Fruit fly (Drosophila melanogaster) whole organism, embryonic: ENCODE data around the gene CG17349.
A peak's percentile ranks its signal among the peaks of the same experiment; 100 is the strongest.

ENCODE experiments used
- Aef1 ChIP-seq: fragments of 200-800 bp; sonication (Bioruptor generic); IDR thresholded peaks from 3 replicates; pipeline ENCODE4 v1.3.6; 2022; ENCODE audit warnings: missing biosample characterization, missing genetic modification characterization
- CG1024 ChIP-seq: fragments of 200-800 bp; sonication (Bioruptor generic); IDR thresholded peaks from 2 replicates; pipeline ENCODE4 v1.3.6; 2022; ENCODE audit warnings: missing biosample characterization, missing genetic modification characterization
- CG10462 ChIP-seq: fragments of 200-800 bp; sonication (Bioruptor generic); optimal IDR thresholded peaks from 2 replicates; lab custom pipeline; 2016; ENCODE audit warnings: missing biosample characterization, missing genetic modification characterization
- CG12236 ChIP-seq: fragments of 200-800 bp; sonication (Bioruptor generic); optimal IDR thresholded peaks from 2 replicates; lab custom pipeline; 2016; ENCODE audit warnings: missing biosample characterization, missing genetic modification characterization
- CG12942 ChIP-seq: fragments of 200-800 bp; sonication (Bioruptor generic); optimal IDR thresholded peaks from 3 replicates; lab custom pipeline; 2016; ENCODE audit warnings: missing biosample characterization, missing genetic modification characterization
- CG14710 ChIP-seq: fragments of 200-800 bp; sonication (Bioruptor generic); optimal IDR thresholded peaks from 3 replicates; lab custom pipeline; 2019; ENCODE audit warnings: missing biosample characterization, mild to moderate bottlenecking, missing genetic modification characterization, moderate library complexity
- CG17186 ChIP-seq: fragments of 200-800 bp; sonication (Bioruptor generic); optimal IDR thresholded peaks from 3 replicates; lab custom pipeline; 2017; ENCODE audit warnings: missing biosample characterization, missing genetic modification reagents, missing genetic modification characterization
- CG17361 ChIP-seq: fragments of 200-800 bp; sonication (Bioruptor generic); IDR thresholded peaks from 3 replicates; pipeline ENCODE4 v1.3.6; 2022; ENCODE audit warnings: missing biosample characterization, missing genetic modification characterization
- CG18262 ChIP-seq: fragments of 200-800 bp; optimal IDR thresholded peaks from 3 replicates; lab custom pipeline; 2019; ENCODE audit warnings: missing biosample characterization, mild to moderate bottlenecking, missing genetic modification characterization, moderate library complexity
- CG18619 ChIP-seq: fragments of 200-800 bp; sonication (Bioruptor generic); optimal IDR thresholded peaks from 3 replicates; lab custom pipeline; 2017; ENCODE audit warnings: missing biosample characterization, mild to moderate bottlenecking, missing genetic modification characterization
- CG2678 ChIP-seq: fragments of 200-800 bp; sonication (Bioruptor generic); optimal IDR thresholded peaks from 3 replicates; lab custom pipeline; 2019; ENCODE audit warnings: missing biosample characterization, mild to moderate bottlenecking, missing genetic modification characterization, moderate library complexity
- CG30020 ChIP-seq: fragments of 200-800 bp; optimal IDR thresholded peaks from 2 replicates; lab custom pipeline; 2019; ENCODE audit warnings: missing biosample characterization, mild to moderate bottlenecking, missing genetic modification characterization, moderate library complexity
- CG32767 ChIP-seq: fragments of 200-800 bp; sonication (Bioruptor generic); IDR thresholded peaks from 2 replicates; pipeline ENCODE4 v1.3.6; 2022; ENCODE audit warnings: missing biosample characterization, missing genetic modification characterization
- CG33557 ChIP-seq: fragments of 200-800 bp; sonication (Bioruptor generic); optimal IDR thresholded peaks from 2 replicates; lab custom pipeline; 2019; ENCODE audit warnings: missing biosample characterization, mild to moderate bottlenecking, missing genetic modification characterization, moderate library complexity
- CG34422 ChIP-seq: fragments of 200-800 bp; sonication (Bioruptor generic); IDR thresholded peaks from 3 replicates; pipeline ENCODE4 v1.3.6; 2022; ENCODE audit warnings: missing biosample characterization, missing genetic modification characterization
- CG6683 ChIP-seq: fragments of 200-800 bp; sonication (Bioruptor generic); optimal IDR thresholded peaks from 2 replicates; lab custom pipeline; 2017; ENCODE audit warnings: missing biosample characterization, mild to moderate bottlenecking, missing genetic modification characterization, missing genetic modification reagents
- CG8359 ChIP-seq: fragments of 200-800 bp; sonication (Bioruptor generic); optimal IDR thresholded peaks from 2 replicates; lab custom pipeline; 2017; ENCODE audit warnings: missing biosample characterization, mild to moderate bottlenecking, missing genetic modification characterization, borderline replicate concordance
- CG9609 ChIP-seq: fragments of 200-800 bp; sonication (Bioruptor generic); optimal IDR thresholded peaks from 3 replicates; lab custom pipeline; 2016; ENCODE audit warnings: missing biosample characterization, missing genetic modification characterization
- CG9727 ChIP-seq: fragments of 200-800 bp; sonication (Bioruptor generic); optimal IDR thresholded peaks from 3 replicates; lab custom pipeline; 2017; ENCODE audit warnings: missing biosample characterization, mild to moderate bottlenecking, missing genetic modification characterization
- CG9817 ChIP-seq: fragments of 200-800 bp; sonication (Bioruptor generic); optimal IDR thresholded peaks from 2 replicates; lab custom pipeline; 2018; ENCODE audit warnings: missing biosample characterization, mild to moderate bottlenecking, missing genetic modification characterization, moderate library complexity
- D ChIP-seq, 2 experiments: fragments of 200-800 bp in 1 of 2; fragments of >200 bp in 1 of 2; sonication (Bioruptor generic) in 1 of 2; optimal IDR thresholded peaks; 2 replicates in 1 of 2; 3 replicates in 1 of 2; lab custom pipeline; 2017; ENCODE audit warnings: mild to moderate bottlenecking in 1 of 2, missing biosample characterization in 1 of 2, missing genetic modification characterization in 1 of 2, missing genetic modification reagents in 1 of 2
- D19A ChIP-seq: fragments of 200-800 bp; optimal IDR thresholded peaks from 3 replicates; lab custom pipeline; 2019; ENCODE audit warnings: missing biosample characterization, mild to moderate bottlenecking, missing genetic modification characterization, moderate library complexity
- Dip3 ChIP-seq: fragments of 200-800 bp; sonication (Bioruptor generic); optimal IDR thresholded peaks from 3 replicates; lab custom pipeline; 2016; ENCODE audit warnings: missing biosample characterization, missing genetic modification characterization
- Dp ChIP-seq: fragments of 200-800 bp; sonication (Bioruptor generic); optimal IDR thresholded peaks from 2 replicates; lab custom pipeline; 2018; ENCODE audit warnings: missing biosample characterization, mild to moderate bottlenecking, missing genetic modification characterization, moderate library complexity
- Elba2 ChIP-seq: fragments of 200-800 bp; sonication (Bioruptor generic); optimal IDR thresholded peaks from 3 replicates; lab custom pipeline; 2016; ENCODE audit warnings: missing biosample characterization, missing genetic modification characterization
- HLHmδ ChIP-seq: fragments of 200-800 bp; sonication (Bioruptor generic); optimal IDR thresholded peaks from 2 replicates; lab custom pipeline; 2018; ENCODE audit warnings: missing biosample characterization, mild to moderate bottlenecking, missing genetic modification characterization, moderate library complexity
- Lhr ChIP-seq: fragments of 200-800 bp; sonication (Bioruptor generic); optimal IDR thresholded peaks from 3 replicates; lab custom pipeline; 2017; ENCODE audit warnings: mild to moderate bottlenecking, missing biosample characterization, missing genetic modification reagents, missing genetic modification characterization
- Oli ChIP-seq: fragments of 200-800 bp; sonication (Bioruptor generic); optimal IDR thresholded peaks from 2 replicates; lab custom pipeline; 2018; ENCODE audit warnings: missing biosample characterization, mild to moderate bottlenecking, missing genetic modification characterization, moderate library complexity
- Poxn ChIP-seq: fragments of 200-800 bp; sonication (Bioruptor generic); IDR thresholded peaks from 2 replicates; pipeline ENCODE4 v1.3.6; 2022; ENCODE audit warnings: missing biosample characterization, missing genetic modification characterization
- Xrp1 ChIP-seq: fragments of 200-800 bp; sonication (Bioruptor generic); IDR thresholded peaks from 2 replicates; pipeline ENCODE4 v1.3.6; 2022; ENCODE audit warnings: missing biosample characterization, missing genetic modification characterization
- YL-1 ChIP-seq: fragments of 200-800 bp; sonication (Bioruptor generic); optimal IDR thresholded peaks from 3 replicates; lab custom pipeline; 2017; ENCODE audit warnings: missing biosample characterization, mild to moderate bottlenecking, missing genetic modification characterization
- abd-A ChIP-seq: fragments of 200-800 bp; sonication (Bioruptor generic); optimal IDR thresholded peaks from 3 replicates; lab custom pipeline; 2019; ENCODE audit warnings: missing biosample characterization, mild to moderate bottlenecking, missing genetic modification characterization, moderate library complexity
- ac ChIP-seq: fragments of 200-800 bp; sonication (Bioruptor generic); optimal IDR thresholded peaks from 3 replicates; lab custom pipeline; 2017; ENCODE audit warnings: missing biosample characterization, mild to moderate bottlenecking, missing genetic modification characterization
- bigmax ChIP-seq: fragments of 200-800 bp; sonication (Bioruptor generic); optimal IDR thresholded peaks from 2 replicates; lab custom pipeline; 2018; ENCODE audit warnings: missing biosample characterization, mild to moderate bottlenecking, missing genetic modification characterization
- da ChIP-seq: fragments of 200-800 bp; sonication (Bioruptor generic); optimal IDR thresholded peaks from 2 replicates; lab custom pipeline; 2016; ENCODE audit warnings: missing biosample characterization, missing genetic modification characterization
- dmrt99B ChIP-seq: fragments of 200-800 bp; sonication (Bioruptor generic); optimal IDR thresholded peaks from 2 replicates; lab custom pipeline; 2018; ENCODE audit warnings: missing biosample characterization, mild to moderate bottlenecking, missing genetic modification characterization, moderate library complexity
- ems ChIP-seq: fragments of 200-800 bp; sonication (Bioruptor generic); optimal IDR thresholded peaks from 3 replicates; lab custom pipeline; 2016; ENCODE audit warnings: missing biosample characterization, missing genetic modification characterization
- fd64A ChIP-seq: fragments of 200-800 bp; sonication (Bioruptor generic); optimal IDR thresholded peaks from 3 replicates; lab custom pipeline; 2018; ENCODE audit warnings: missing biosample characterization, mild to moderate bottlenecking, missing genetic modification characterization
- fu2 ChIP-seq: fragments of 200-800 bp; sonication (Bioruptor generic); optimal IDR thresholded peaks from 2 replicates; lab custom pipeline; 2016; ENCODE audit warnings: missing biosample characterization, missing genetic modification characterization
- gce ChIP-seq: fragments of 200-800 bp; sonication (Bioruptor generic); IDR thresholded peaks from 3 replicates; pipeline ENCODE4 v1.3.6; 2022; ENCODE audit warnings: missing biosample characterization, missing genetic modification characterization
- hbn ChIP-seq: fragments of 200-800 bp; sonication (Bioruptor generic); IDR thresholded peaks from 2 replicates; pipeline ENCODE4 v1.3.6; 2022; ENCODE audit warnings: missing biosample characterization, missing genetic modification characterization; ENCODE audit not compliant: partially characterized antibody
- lmd ChIP-seq: fragments of 200-800 bp; sonication (Bioruptor generic); IDR thresholded peaks from 2 replicates; pipeline ENCODE4 v1.3.6; 2022; ENCODE audit warnings: missing biosample characterization, missing genetic modification characterization
- nom ChIP-seq: fragments of 200-800 bp; sonication (Bioruptor generic); optimal IDR thresholded peaks from 2 replicates; lab custom pipeline; 2017; ENCODE audit warnings: missing biosample characterization, missing genetic modification characterization, mild to moderate bottlenecking, moderate library complexity, missing genetic modification reagents
- pan ChIP-seq, 4 experiments: fragments of >200 bp in 3 of 4; fragments of 200-800 bp in 1 of 4; sonication (Bioruptor generic) in 1 of 4; optimal IDR thresholded peaks in 3 of 4; IDR thresholded peaks in 1 of 4; 2 replicates each; pipeline versions ENCODE4 v1.3.6 to Lab custom; 2017 to 2022; ENCODE audit warnings: missing biosample characterization in 2 of 4, missing genetic modification characterization in 2 of 4, mixed read lengths in 1 of 4
- phol ChIP-seq: fragments of 200-800 bp; sonication (Bioruptor generic); optimal IDR thresholded peaks from 3 replicates; lab custom pipeline; 2018; ENCODE audit warnings: missing biosample characterization, mild to moderate bottlenecking, missing genetic modification characterization, moderate library complexity
- ranshi ChIP-seq: fragments of 200-800 bp; sonication (Bioruptor generic); IDR thresholded peaks from 2 replicates; pipeline ENCODE4 v1.3.6; 2022; ENCODE audit warnings: missing biosample characterization, missing genetic modification characterization
- ro ChIP-seq: fragments of 200-800 bp; sonication (Bioruptor generic); IDR thresholded peaks from 2 replicates; pipeline ENCODE4 v1.3.6; 2022; ENCODE audit warnings: missing biosample characterization, missing genetic modification characterization
- trem ChIP-seq: fragments of 200-800 bp; optimal IDR thresholded peaks from 3 replicates; lab custom pipeline; 2019; ENCODE audit warnings: missing biosample characterization, mild to moderate bottlenecking, missing genetic modification characterization, moderate library complexity

CG17349 gene

DNA sequence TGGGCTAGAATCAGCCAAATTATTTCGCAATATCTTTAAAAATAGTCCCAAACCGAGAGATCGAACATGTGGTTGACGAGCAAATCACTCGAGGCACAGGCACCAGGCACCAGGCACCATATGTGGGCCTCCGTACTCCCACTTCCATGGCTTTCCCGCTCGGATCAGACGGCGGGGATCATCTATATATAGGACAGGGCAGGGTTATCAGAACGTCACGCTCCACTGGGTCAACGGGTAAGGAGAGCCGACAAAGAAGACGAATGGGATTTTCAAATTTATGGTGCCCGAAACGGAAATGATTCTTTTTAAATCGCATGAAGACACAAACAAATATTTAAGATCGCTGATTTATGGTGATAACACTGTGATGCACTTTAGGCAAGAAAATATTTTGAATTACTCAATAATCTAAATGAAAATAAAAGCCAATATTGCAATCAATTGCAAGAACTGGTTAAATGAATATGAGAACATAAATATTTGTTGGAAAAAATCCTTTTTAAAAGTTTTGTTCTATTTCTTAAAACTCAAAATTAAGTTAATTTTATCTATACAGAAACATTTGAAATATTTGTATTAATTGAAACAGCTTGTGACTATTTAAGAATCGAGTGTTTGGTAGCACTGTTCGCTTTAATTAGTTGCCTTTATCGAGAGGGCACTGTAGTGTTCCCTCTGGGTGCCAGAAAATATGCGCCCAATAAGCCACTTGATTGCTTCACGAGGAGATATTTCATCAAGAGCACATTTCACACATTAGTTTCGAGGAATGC is 43.1 kb downstream of the CG17349 start (continued):
- TF ChIP-seq D (optimal IDR thresholded peaks at IDR 0.05; lab: Kevin White, UChicago) = no peak
- TF ChIP-seq D (GFP tag; optimal IDR thresholded peaks at IDR 0.05; lab: Kevin White, UChicago) = no peak
- TF ChIP-seq HLHmδ = no peak
- TF ChIP-seq trem (tag; lab: Kevin White, UChicago) = no peak
- TF ChIP-seq YL-1 = no peak
- TF ChIP-seq Aef1 (GFP tag; lab: Robert Waterston, UW) = no peak
- TF ChIP-seq CG14710 (tag; lab: Kevin White, UChicago) = no peak
- TF ChIP-seq CG12942 = no peak
- TF ChIP-seq gce (GFP tag; lab: Robert Waterston, UW) = no peak
- no peak for TF ChIP-seq CG34422 (GFP tag; lab: Robert Waterston, UW)
- no peak for TF ChIP-seq bigmax (GFP tag; lab: Kevin White, UChicago)
- TF ChIP-seq CG32767 (GFP tag; lab: Robert Waterston, UW) = no peak
- TF ChIP-seq Dip3 (GFP tag; lab: Kevin White, UChicago) = no peak
- no peak for TF ChIP-seq ro (GFP tag; lab: Robert Waterston, UW)
- TF ChIP-seq nom (GFP tag; lab: Kevin White, UChicago) = no peak
- no peak for TF ChIP-seq Dp (GFP tag; lab: Kevin White, UChicago)
- TF ChIP-seq CG30020 = no peak
- no peak for TF ChIP-seq CG17186 (GFP tag; lab: Kevin White, UChicago)
- no peak for TF ChIP-seq abd-A (tag; lab: Kevin White, UChicago)
- no peak for TF ChIP-seq Poxn
- peak; percentile 14 for TF ChIP-seq phol (tag; lab: Kevin White, UChicago)
- no peak for TF ChIP-seq Lhr (GFP tag; lab: Kevin White, UChicago)
- TF ChIP-seq ems (GFP tag; lab: Kevin White, UChicago) = no peak
- TF ChIP-seq CG2678 (tag; lab: Kevin White, UChicago) = peak; percentile 9
- TF ChIP-seq fd64A (GFP tag; lab: Kevin White, UChicago) = no peak
- no peak for TF ChIP-seq D19A
- no peak for TF ChIP-seq CG18619
- TF ChIP-seq CG9727 (GFP tag; lab: Kevin White, UChicago) = no peak
- TF ChIP-seq Elba2 (GFP tag; lab: Kevin White, UChicago) = peak; percentile 2
- TF ChIP-seq lmd (GFP tag; lab: Robert Waterston, UW) = no peak
- peak; percentile 14 for TF ChIP-seq CG18262 (tag; lab: Kevin White, UChicago)
- no peak for TF ChIP-seq CG8359 (GFP tag; lab: Kevin White, UChicago)
- no peak for TF ChIP-seq ranshi (GFP tag; lab: Robert Waterston, UW)
- 0 out of 3 replicates have a peak, but pooled peaks have one; percentile 24 for TF ChIP-seq CG17361 (GFP tag; lab: Robert Waterston, UW)
- no peak for TF ChIP-seq hbn (GFP tag; lab: Robert Waterston, UW)
- TF ChIP-seq fu2 (GFP tag; lab: Kevin White, UChicago) = no peak
- no peak for TF ChIP-seq da (GFP tag; lab: Kevin White, UChicago)
- no peak for TF ChIP-seq CG6683 (GFP tag; lab: Kevin White, UChicago)
- no peak for TF ChIP-seq CG10462 (GFP tag; lab: Kevin White, UChicago)
- TF ChIP-seq Oli (tag; lab: Kevin White, UChicago) = no peak
- no peak for TF ChIP-seq pan (optimal IDR thresholded peaks at IDR 0.05; lab: Kevin White, UChicago)
- TF ChIP-seq pan (GFP tag; optimal IDR thresholded peaks at IDR 0.05 in 1 of 2, IDR thresholded peaks at IDR 0.05 in 1 of 2) = no peak
- no peak for TF ChIP-seq CG33557 (GFP tag; lab: Kevin White, UChicago)
- TF ChIP-seq CG9609 (GFP tag; lab: Kevin White, UChicago) = no peak
- TF ChIP-seq Xrp1 (GFP tag; lab: Robert Waterston, UW) = no peak
- TF ChIP-seq dmrt99B (tag; lab: Kevin White, UChicago) = peak; percentile 18
- TF ChIP-seq CG12236 (GFP tag; lab: Kevin White, UChicago) = no peak
- no peak for TF ChIP-seq CG1024 (GFP tag; lab: Robert Waterston, UW)
- no peak for TF ChIP-seq ac (GFP tag; lab: Kevin White, UChicago)
- no peak for TF ChIP-seq CG9817
